Worm (Caenorhabditis elegans) whole organism, L4/young adult: ENCODE data around the gene F35G12.5.

ENCODE experiments used
- W03F9.2 ChIP-seq: fragments of 150-350 bp; optimal IDR thresholded peaks from 2 replicates; lab custom pipeline; 2014; ENCODE audit warnings: missing biosample characterization, missing genetic modification characterization
- dao-5 ChIP-seq: sonication (generic microtip); optimal IDR thresholded peaks from 2 replicates; lab custom pipeline; 2016; ENCODE audit warnings: missing genotype, missing genetic modification characterization, moderate library complexity, missing compliant biosample characterization
- him-1 ChIP-seq: sonication (generic microtip); optimal IDR thresholded peaks from 2 replicates; lab custom pipeline; 2016; ENCODE audit warnings: missing genotype, missing genetic modification reagents, missing genetic modification characterization, missing compliant biosample characterization

Gene F35G12.5

ce11 chrIII:4626148-4626922, 42.4 kb downstream of the F35G12.5 start:
- TF ChIP-seq W03F9.2 (tag; lab: Kevin White, UChicago) (no peak), dao-5 (tag; lab: Kevin White, UChicago) (no peak), him-1 (tag; lab: Kevin White, UChicago) (no peak)

ce11 chrIII:4628165-4628564, 44.2 kb downstream of the F35G12.5 start, which contains the start of gene clec-151:
Gene clec-151 (plus strand): TSS chrIII:4628465.
- TF ChIP-seq dao-5 (tag; lab: Kevin White, UChicago) (no peak), him-1 (tag; lab: Kevin White, UChicago) (no peak), W03F9.2 (tag; lab: Kevin White, UChicago) (no peak)

- TF ChIP-seq him-1 (tag; lab: Kevin White, UChicago) = no peak
- TF ChIP-seq dao-5 (tag; lab: Kevin White, UChicago) = no peak
Observed at ce11 chrIII:4634947-4635346, 51.0 kb downstream of the F35G12.5 start, which contains the start of gene clec-153. Gene clec-153 (plus strand): TSS chrIII:4635247.
